Worm (Caenorhabditis elegans): ENCODE measurements around the gene W10G11.19.
A peak's percentile ranks its signal among the peaks of the same experiment; 100 is the strongest.

The W10G11.19 gene

DNA sequence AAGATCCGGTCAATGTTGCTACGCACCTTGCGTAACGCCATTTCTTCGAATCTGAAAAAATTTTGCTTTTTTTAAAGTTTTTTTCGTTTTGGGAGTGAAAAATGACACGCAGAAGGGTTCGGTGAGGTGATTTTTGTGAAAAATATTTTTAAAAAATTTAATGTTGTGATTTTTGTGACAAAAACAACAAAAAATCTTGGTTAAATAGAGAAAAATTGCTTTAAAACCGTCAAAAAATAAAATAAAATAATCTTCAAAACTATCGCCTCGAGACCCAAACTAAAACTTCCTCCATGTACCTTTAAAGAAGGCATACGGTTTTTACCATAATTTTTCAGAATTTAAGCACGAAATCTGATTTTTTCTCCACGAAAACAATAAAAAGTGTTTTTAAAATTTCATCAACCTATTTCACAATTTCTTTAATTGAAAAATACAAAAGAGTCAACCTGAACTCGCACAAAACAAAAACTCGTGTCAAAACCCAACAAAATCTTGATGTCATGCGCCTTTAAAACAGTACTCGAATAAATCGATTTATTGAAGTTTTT is 4.0 kb upstream of the W10G11.19 start, which contains the start of gene apd-3 (continued):
- no peak for TF ChIP-seq K11D2.4 (GFP tag; IDR thresholded peaks at IDR 0.05)
- TF ChIP-seq nhr-80 (tag; optimal IDR thresholded peaks at IDR 0.05) = no peak
- TF ChIP-seq D2030.7 (GFP tag; IDR thresholded peaks at IDR 0.05) = peak; percentile 58
- no peak for TF ChIP-seq attf-5 (GFP tag; optimal IDR thresholded peaks at IDR 0.05)
- TF ChIP-seq rec-8 (tag; optimal IDR thresholded peaks at IDR 0.05) = no peak
- TF ChIP-seq F49E8.2 (tag; optimal IDR thresholded peaks at IDR 0.05; ENCODE audit: insufficient read depth) = no peak
- TF ChIP-seq Y95B8A.8 (GFP tag; IDR thresholded peaks at IDR 0.05) = no peak
- no peak for TF ChIP-seq F57C9.4 (tag; optimal IDR thresholded peaks at IDR 0.05)

DNA sequence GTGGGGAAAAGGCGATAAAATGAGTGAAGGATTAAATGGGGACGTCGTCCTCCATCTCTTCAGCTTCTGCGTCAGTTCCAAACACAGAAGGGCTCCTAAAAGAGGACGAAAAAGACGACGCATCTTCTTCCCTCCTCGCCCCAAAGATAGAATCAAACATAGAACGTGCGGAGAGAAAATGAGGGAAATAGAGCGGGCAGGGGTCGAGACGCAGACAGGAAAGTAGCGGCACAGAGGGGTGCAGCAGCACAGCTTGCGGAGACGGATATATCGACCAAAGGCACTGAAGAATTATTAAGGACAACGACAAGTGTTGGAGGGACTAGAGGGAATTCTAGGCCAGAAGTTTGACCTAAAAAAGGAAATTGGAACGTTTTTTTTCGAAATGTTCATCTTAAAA is 3.2 kb upstream of the W10G11.19 start:
- TF ChIP-seq mcd-1 (GFP tag; IDR thresholded peaks at IDR 0.05) (peak; percentile 54), hrde-1 (tag; optimal IDR thresholded peaks at IDR 0.05; ENCODE audit: borderline replicate concordance) (no peak), ceh-27 (GFP tag; optimal IDR thresholded peaks at IDR 0.05) (peak; percentile 37), zfh-2 (GFP tag; conservative IDR thresholded peaks at IDR 0.05) (peak; percentile 84), egrh-3 (GFP tag; IDR thresholded peaks at IDR 0.05) (0 out of 2 replicates have a peak, but pooled peaks have one; percentile 18), hmg-1.2 (GFP tag; IDR thresholded peaks at IDR 0.05) (peak; percentile 74; the same call in 1 of the 2 replicates), ztf-26 (tag; optimal IDR thresholded peaks at IDR 0.05) (no peak)

DNA sequence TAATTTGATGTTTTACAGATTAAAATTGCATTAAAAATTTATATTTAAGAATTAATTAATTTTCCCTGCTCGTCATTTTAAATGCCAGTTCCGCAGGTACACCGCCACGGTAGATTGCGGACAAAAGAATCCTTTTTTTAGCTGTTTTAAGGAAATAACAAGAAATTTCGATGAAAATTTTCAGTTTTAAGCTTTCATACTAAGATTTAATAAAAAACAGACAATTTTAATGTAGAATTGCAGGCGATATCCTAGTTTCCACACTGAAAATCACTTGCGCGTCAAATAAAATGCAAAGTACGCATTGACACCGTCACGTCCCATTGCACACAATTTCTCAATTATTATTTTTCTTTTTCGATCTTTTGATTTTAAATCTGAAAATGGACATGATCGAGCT is 3.0 kb downstream of the W10G11.19 start, which contains the start of gene dnc-3:
Gene dnc-3 (plus strand): TSS at position 272 of the 400 bp plus-strand sequence.
- TF ChIP-seq Y67H2A.10 (GFP tag; conservative IDR thresholded peaks at IDR 0.05) = no peak
- no peak for TF ChIP-seq nfyb-1 (GFP tag; IDR thresholded peaks at IDR 0.05)
- 0 out of 2 replicates have a peak, but pooled peaks have one; percentile 9 for TF ChIP-seq dox-1 (GFP tag; IDR thresholded peaks at IDR 0.05)
- TF ChIP-seq B0336.3 (GFP tag; IDR thresholded peaks at IDR 0.05) = peak; percentile 64; the same call in 1 of the 2 replicates
- TF ChIP-seq atf-7 (tag; optimal IDR thresholded peaks at IDR 0.05) = no peak
- peak; percentile 50; the same call in 1 of the 2 replicates for TF ChIP-seq F33H1.4 (GFP tag; IDR thresholded peaks at IDR 0.05)
- no peak for TF ChIP-seq Y53F4B.3 (GFP tag; IDR thresholded peaks at IDR 0.05)
- peak in 1 of 3 experiments; percentile 31 for TF ChIP-seq lin-35 (GFP tag; optimal IDR thresholded peaks at IDR 0.05)
- TF ChIP-seq hrde-1 (tag; optimal IDR thresholded peaks at IDR 0.05; ENCODE audit: borderline replicate concordance) = no peak
- 0 out of 2 replicates have a peak, but pooled peaks have one; percentile 22 for TF ChIP-seq pbrm-1 (GFP tag; IDR thresholded peaks at IDR 0.05)
- no peak for TF ChIP-seq C17E4.6 (GFP tag; IDR thresholded peaks at IDR 0.05)
- TF ChIP-seq tbx-9 (tag; optimal IDR thresholded peaks at IDR 0.05; ENCODE audit: borderline replicate concordance) = no peak
- no peak for TF ChIP-seq ceh-58 (GFP tag; IDR thresholded peaks at IDR 0.05)
- TF ChIP-seq madf-10 (tag; optimal IDR thresholded peaks at IDR 0.05) = no peak
- no peak for TF ChIP-seq sdz-38 (tag; optimal IDR thresholded peaks at IDR 0.05)
- no peak for TF ChIP-seq mel-28 (tag; optimal IDR thresholded peaks at IDR 0.05; ENCODE audit: borderline replicate concordance)
- no peak for TF ChIP-seq aptf-2 (GFP tag; conservative IDR thresholded peaks at IDR 0.05)
- no peak for TF ChIP-seq T26A5.8 (tag; optimal IDR thresholded peaks at IDR 0.05)
- TF ChIP-seq hsf-1 (GFP tag; IDR thresholded peaks at IDR 0.05) = no peak
- peak; percentile 42 for TF ChIP-seq lin-54 (GFP tag; optimal IDR thresholded peaks at IDR 0.05)
- TF ChIP-seq sptf-2 (GFP tag; optimal IDR thresholded peaks at IDR 0.05) = no peak
- no peak for TF ChIP-seq somi-1 (GFP tag; optimal IDR thresholded peaks at IDR 0.05)
- peak; percentile 78 for TF ChIP-seq lin-40 (tag; optimal IDR thresholded peaks at IDR 0.05)
- no peak for TF ChIP-seq egl-44 (GFP tag; IDR thresholded peaks at IDR 0.05)
- 0 out of 2 replicates have a peak, but pooled peaks have one; percentile 20 for TF ChIP-seq cebp-1 (GFP tag; IDR thresholded peaks at IDR 0.05)
- peak; percentile 79 for TF ChIP-seq cebp-1 (tag; optimal IDR thresholded peaks at IDR 0.05)
- TF ChIP-seq bed-1 (GFP tag; IDR thresholded peaks at IDR 0.05) = no peak
- no peak for TF ChIP-seq him-1 (tag; optimal IDR thresholded peaks at IDR 0.05)
- TF ChIP-seq cebp-2 (GFP tag; IDR thresholded peaks at IDR 0.05) = no peak
- no peak for TF ChIP-seq fkh-3 (tag; optimal IDR thresholded peaks at IDR 0.05)
- no peak for TF ChIP-seq hlh-12 (tag; optimal IDR thresholded peaks at IDR 0.05)
- peak; percentile 62; the same call in 1 of the 2 replicates for TF ChIP-seq ceh-91 (GFP tag; IDR thresholded peaks at IDR 0.05)

All from whole organism, young adult.